Fruit fly (Drosophila melanogaster) whole organism, embryonic: Measurements from ENCODE around the gene CG43894.

Experiments used
- ATbp ChIP-seq: fragments of 200-800 bp; sonication (Bioruptor generic); optimal IDR thresholded peaks from 2 replicates; lab custom pipeline; 2017; ENCODE audit warnings: missing biosample characterization, mild to moderate bottlenecking, missing genetic modification characterization, missing genetic modification reagents
- CG14441 ChIP-seq: fragments of 200-800 bp; sonication (Bioruptor generic); IDR thresholded peaks from 2 replicates; pipeline ENCODE4 v1.3.6; 2022; ENCODE audit warnings: missing biosample characterization, missing genetic modification characterization
- CG15269 ChIP-seq: fragments of 200-800 bp; sonication (Bioruptor generic); optimal IDR thresholded peaks from 2 replicates; lab custom pipeline; 2018; ENCODE audit warnings: missing biosample characterization, mild to moderate bottlenecking, missing genetic modification characterization, moderate library complexity
- D ChIP-seq, 2 experiments: fragments of 200-800 bp in 1 of 2; fragments of >200 bp in 1 of 2; sonication (Bioruptor generic) in 1 of 2; optimal IDR thresholded peaks; 2 replicates in 1 of 2; 3 replicates in 1 of 2; lab custom pipeline; 2017; ENCODE audit warnings: mild to moderate bottlenecking in 1 of 2, missing biosample characterization in 1 of 2, missing genetic modification characterization in 1 of 2, missing genetic modification reagents in 1 of 2
- Nf-YC ChIP-seq: fragments of 200-800 bp; optimal IDR thresholded peaks from 3 replicates; lab custom pipeline; 2019; ENCODE audit warnings: missing biosample characterization, mild to moderate bottlenecking, missing genetic modification characterization, moderate library complexity
- Sox102F ChIP-seq: fragments of 200-800 bp; sonication (Bioruptor generic); optimal IDR thresholded peaks from 2 replicates; lab custom pipeline; 2018; ENCODE audit warnings: missing biosample characterization, mild to moderate bottlenecking, missing genetic modification characterization, moderate library complexity
- croc ChIP-seq: fragments of 200-800 bp; sonication (Bioruptor generic); conservative IDR thresholded peaks from 3 replicates; pipeline ENCODE4 v1.3.6; 2022; ENCODE audit warnings: missing biosample characterization, missing genetic modification characterization
- crp ChIP-seq, 2 experiments: fragments of 200-800 bp; sonication (Bioruptor generic); optimal IDR thresholded peaks; 2 replicates in 1 of 2; 3 replicates in 1 of 2; lab custom pipeline; 2017; ENCODE audit warnings: missing biosample characterization in 2 of 2, missing genetic modification characterization in 2 of 2, mild to moderate bottlenecking in 1 of 2, moderate library complexity in 1 of 2
- hbn ChIP-seq: fragments of 200-800 bp; sonication (Bioruptor generic); IDR thresholded peaks from 2 replicates; pipeline ENCODE4 v1.3.6; 2022; ENCODE audit warnings: missing biosample characterization, missing genetic modification characterization; ENCODE audit not compliant: partially characterized antibody
- nerfin-2 ChIP-seq: fragments of 200-800 bp; sonication (Bioruptor generic); IDR thresholded peaks from 2 replicates; pipeline ENCODE4 v1.3.6; 2022; ENCODE audit warnings: missing biosample characterization, missing genetic modification characterization; ENCODE audit not compliant: partially characterized antibody
- onecut ChIP-seq: fragments of 200-800 bp; sonication (Bioruptor generic); IDR thresholded peaks from 2 replicates; pipeline ENCODE4 v1.3.6; 2022; ENCODE audit warnings: missing biosample characterization, missing genetic modification characterization
- pan ChIP-seq, 4 experiments: fragments of >200 bp in 3 of 4; fragments of 200-800 bp in 1 of 4; sonication (Bioruptor generic) in 1 of 4; optimal IDR thresholded peaks in 3 of 4; IDR thresholded peaks in 1 of 4; 2 replicates each; pipeline versions ENCODE4 v1.3.6 to Lab custom; 2017 to 2022; ENCODE audit warnings: missing biosample characterization in 2 of 4, missing genetic modification characterization in 2 of 4, mixed read lengths in 1 of 4
- ttk ChIP-seq: fragments of 200-800 bp; sonication (Bioruptor generic); IDR thresholded peaks from 2 replicates; pipeline ENCODE4 v2.1.2; 2022; ENCODE audit warnings: missing biosample characterization, missing genetic modification characterization
- z ChIP-seq: fragments of 200-800 bp; sonication (Bioruptor generic); IDR thresholded peaks from 3 replicates; pipeline ENCODE4 v1.3.6; 2022; ENCODE audit warnings: missing biosample characterization, missing genetic modification characterization

- TF ChIP-seq crp (GFP tag; optimal IDR thresholded peaks at IDR 0.05; lab: Kevin White, UChicago) = no peak
- no peak for TF ChIP-seq Nf-YC (tag; lab: Kevin White, UChicago)
- no peak for TF ChIP-seq nerfin-2
- no peak for TF ChIP-seq croc (GFP tag; lab: Robert Waterston, UW)
- no peak for TF ChIP-seq ttk (GFP tag; lab: Robert Waterston, UW)
- no peak for TF ChIP-seq Sox102F (GFP tag; lab: Kevin White, UChicago)
- TF ChIP-seq D (optimal IDR thresholded peaks at IDR 0.05; lab: Kevin White, UChicago) = no peak
- no peak for TF ChIP-seq D (GFP tag; optimal IDR thresholded peaks at IDR 0.05; lab: Kevin White, UChicago)
- no peak for TF ChIP-seq z (GFP tag; lab: Robert Waterston, UW)
- no peak for TF ChIP-seq CG15269
- no peak for TF ChIP-seq pan (optimal IDR thresholded peaks at IDR 0.05; lab: Kevin White, UChicago)
- no peak for TF ChIP-seq pan (GFP tag; optimal IDR thresholded peaks at IDR 0.05 in 1 of 2, IDR thresholded peaks at IDR 0.05 in 1 of 2)
- no peak for TF ChIP-seq onecut
- no peak for TF ChIP-seq CG14441 (GFP tag; lab: Robert Waterston, UW)
- TF ChIP-seq hbn (GFP tag; lab: Robert Waterston, UW) = no peak
- no peak for TF ChIP-seq ATbp (GFP tag; lab: Kevin White, UChicago)
These were observed 25.1 kb upstream of the CG43894 start for dm6 chr3L:12864472-12864871.
